Worm (Caenorhabditis elegans) whole organism, L4 larva: ENCODE measurements around the gene C52G5.3.

Experiments used
- ceh-82 ChIP-seq: sonication (generic microtip); optimal IDR thresholded peaks from 2 replicates; lab custom pipeline; 2017; ENCODE audit warnings: missing biosample characterization, missing genetic modification characterization
- mep-1 ChIP-seq: fragments of 150-350 bp; sonication (generic microtip); optimal IDR thresholded peaks from 3 replicates; lab custom pipeline; 2014; ENCODE audit warnings: missing biosample characterization, missing genetic modification characterization
- nhr-237 ChIP-seq: sonication (generic microtip); optimal IDR thresholded peaks from 2 replicates; lab custom pipeline; 2017; ENCODE audit warnings: missing biosample characterization, missing genetic modification characterization
- pha-4 ChIP-seq, 2 experiments: fragments of 150-350 bp in 1 of 2; fragments of 200-800 bp in 1 of 2; sonication (Bioruptor generic) in 1 of 2; IDR thresholded peaks in 1 of 2; optimal IDR thresholded peaks in 1 of 2; 2 replicates each; pipeline versions ENCODE4 v1.3.6 to Lab custom; 2014 to 2022; ENCODE audit warnings: missing genetic modification characterization in 2 of 2, missing genetic modification reagents in 2 of 2, missing biosample characterization in 1 of 2, missing compliant biosample characterization in 1 of 2

DNA sequence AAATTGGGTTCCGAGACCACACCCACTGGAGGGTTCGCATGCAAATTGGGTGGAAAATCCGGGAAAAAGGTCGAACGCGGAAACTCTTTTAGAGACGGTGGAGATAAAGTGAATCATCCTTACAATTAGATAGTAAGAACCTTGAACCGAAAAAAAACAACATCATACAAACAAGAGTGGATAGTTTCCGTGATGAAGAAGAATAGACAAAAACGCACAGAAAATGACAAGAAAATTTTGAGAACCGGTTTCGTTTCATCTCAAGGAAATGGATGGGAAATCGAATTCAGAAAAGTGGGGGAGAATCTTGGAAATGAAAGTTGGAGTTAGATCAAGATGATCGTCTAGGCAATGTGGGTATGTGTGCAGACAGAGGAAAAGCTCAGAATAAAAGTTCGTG, 30.6 kb downstream of the C52G5.3 start:
- no peak for TF ChIP-seq ceh-82 (tag; lab: Kevin White, UChicago)
- TF ChIP-seq pha-4 (GFP tag; IDR thresholded peaks at IDR 0.05; lab: Robert Waterston, UW): no peak
- no peak for TF ChIP-seq pha-4 (tag; optimal IDR thresholded peaks at IDR 0.05; lab: Kevin White, UChicago)
- TF ChIP-seq mep-1 (tag; lab: Kevin White, UChicago): no peak
- no peak for TF ChIP-seq nhr-237
